Worm (Caenorhabditis elegans): ENCODE results near the gene C18A11.2.

The C18A11.2 gene

DNA sequence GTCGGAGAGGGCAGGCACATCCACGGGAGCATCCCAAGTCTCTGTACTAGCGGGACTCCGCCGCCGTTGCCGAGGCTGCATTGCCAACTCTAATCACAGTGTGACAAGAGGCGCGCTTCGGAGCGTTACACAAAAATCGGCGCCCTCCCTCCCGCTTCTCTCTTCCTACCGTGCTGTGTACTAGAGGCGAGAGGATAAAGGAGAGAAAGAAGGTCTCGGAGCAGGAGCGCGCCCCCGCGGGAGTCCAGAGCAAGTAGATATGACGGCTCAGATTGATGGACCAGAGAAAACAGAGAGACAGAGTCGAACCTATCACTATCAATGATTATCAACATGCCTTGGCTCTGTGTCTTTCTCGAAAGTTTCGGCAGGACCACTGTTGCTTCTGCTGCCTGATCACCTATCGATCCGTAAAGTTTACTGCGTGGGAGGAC lies 14.3 kb upstream of the C18A11.2 start:
- TF ChIP-seq unc-30 (tag; optimal IDR thresholded peaks at IDR 0.05): no peak
- TF ChIP-seq lin-15B (tag; optimal IDR thresholded peaks at IDR 0.05): no peak
- peak; percentile 39 for TF ChIP-seq pag-3 (tag; optimal IDR thresholded peaks at IDR 0.05; ENCODE audit: borderline replicate concordance, insufficient read depth)
- no peak for TF ChIP-seq fos-1 (tag; optimal IDR thresholded peaks at IDR 0.05)
- TF ChIP-seq hlh-17 (GFP tag; optimal IDR thresholded peaks at IDR 0.05; ENCODE audit: borderline replicate concordance): no peak
- no peak for TF ChIP-seq lin-35 (GFP tag; optimal IDR thresholded peaks at IDR 0.05)
- TF ChIP-seq lin-14 (GFP tag; optimal IDR thresholded peaks at IDR 0.05): peak; percentile 78
- TF ChIP-seq ama-1 (optimal IDR thresholded peaks at IDR 0.05): no peak
- TF ChIP-seq vab-15 (tag; optimal IDR thresholded peaks at IDR 0.05): no peak
- no peak for TF ChIP-seq nhr-77 (tag; optimal IDR thresholded peaks at IDR 0.05)
- peak in 1 of 2 experiments; percentile 41 for TF ChIP-seq lsy-2 (tag; optimal IDR thresholded peaks at IDR 0.05)
- no peak for TF ChIP-seq mep-1 (tag; optimal IDR thresholded peaks at IDR 0.05)
- TF ChIP-seq lin-13 (GFP tag; optimal IDR thresholded peaks at IDR 0.05): no peak
- no peak for TF ChIP-seq fkh-8 (tag; optimal IDR thresholded peaks at IDR 0.05)
- no peak for TF ChIP-seq fkh-4 (tag; optimal IDR thresholded peaks at IDR 0.05; ENCODE audit: borderline replicate concordance)
- no peak for TF ChIP-seq mdl-1 (tag; optimal IDR thresholded peaks at IDR 0.05)
- TF ChIP-seq nhr-90 (tag; optimal IDR thresholded peaks at IDR 0.05; ENCODE audit: poor library complexity): no peak
- TF ChIP-seq C34B4.2 (tag; optimal IDR thresholded peaks at IDR 0.05): no peak
- TF ChIP-seq sup-37 (GFP tag; optimal IDR thresholded peaks at IDR 0.05): no peak
- TF ChIP-seq unc-130 (tag; optimal IDR thresholded peaks at IDR 0.05): peak; percentile 43
- no peak for TF ChIP-seq mab-9 (GFP tag; IDR thresholded peaks at IDR 0.05)
- no peak for TF ChIP-seq zag-1 (tag; optimal IDR thresholded peaks at IDR 0.05)
- no peak for TF ChIP-seq unc-98 (GFP tag; IDR thresholded peaks at IDR 0.05)
- no peak for TF ChIP-seq ceh-8 (GFP tag; optimal IDR thresholded peaks at IDR 0.05)
- peak; percentile 11 for TF ChIP-seq nhr-47 (tag; optimal IDR thresholded peaks at IDR 0.05)
- no peak for TF ChIP-seq egl-27 (tag; optimal IDR thresholded peaks at IDR 0.05)
- TF ChIP-seq hlh-4 (tag; optimal IDR thresholded peaks at IDR 0.05): no peak
- no peak for TF ChIP-seq ceh-82 (tag; optimal IDR thresholded peaks at IDR 0.05)
- no peak for TF ChIP-seq ceh-63 (GFP tag; optimal IDR thresholded peaks at IDR 0.05)
- no peak for TF ChIP-seq jun-1 (tag; optimal IDR thresholded peaks at IDR 0.05)
- TF ChIP-seq nhr-84 (tag; optimal IDR thresholded peaks at IDR 0.05): no peak
- peak; percentile 36 for TF ChIP-seq nhr-20 (tag; optimal IDR thresholded peaks at IDR 0.05)
- no peak for TF ChIP-seq efl-1 (optimal IDR thresholded peaks at IDR 0.05)
- no peak for TF ChIP-seq efl-1 (GFP tag; optimal IDR thresholded peaks at IDR 0.05 in 1 of 2)
- no peak for TF ChIP-seq nhr-28 (tag; optimal IDR thresholded peaks at IDR 0.05)
- TF ChIP-seq dpl-1 (GFP tag; optimal IDR thresholded peaks at IDR 0.05): no peak
- TF ChIP-seq nhr-71 (tag; optimal IDR thresholded peaks at IDR 0.05): peak; percentile 79
- TF ChIP-seq snu-23 (GFP tag; optimal IDR thresholded peaks at IDR 0.05): peak; percentile 38
- TF ChIP-seq aha-1 (tag; optimal IDR thresholded peaks at IDR 0.05): no peak
- no peak for TF ChIP-seq C16A3.4 (tag; optimal IDR thresholded peaks at IDR 0.05)
- no peak for TF ChIP-seq ets-5 (GFP tag; IDR thresholded peaks at IDR 0.05)
- no peak for TF ChIP-seq nhr-76 (tag; optimal IDR thresholded peaks at IDR 0.05)
- TF ChIP-seq tbx-2 (tag; optimal IDR thresholded peaks at IDR 0.05): peak; percentile 18
- no peak for TF ChIP-seq lir-3 (tag; optimal IDR thresholded peaks at IDR 0.05; ENCODE audit: poor library complexity)
- TF ChIP-seq efl-3 (GFP tag; optimal IDR thresholded peaks at IDR 0.05): no peak
- TF ChIP-seq nhr-19 (GFP tag; conservative IDR thresholded peaks at IDR 0.05): peak; percentile 58
- TF ChIP-seq swsn-7 (tag; optimal IDR thresholded peaks at IDR 0.05): peak; percentile 30
- no peak for TF ChIP-seq skn-1 (tag; optimal IDR thresholded peaks at IDR 0.05)
- no peak for TF ChIP-seq unc-86 (tag; optimal IDR thresholded peaks at IDR 0.05)
- TF ChIP-seq hpl-2 (GFP tag; optimal IDR thresholded peaks at IDR 0.05): no peak
- peak; percentile 52 for TF ChIP-seq rnt-1 (tag; optimal IDR thresholded peaks at IDR 0.05)
- TF ChIP-seq Y116A8C.19 (tag; optimal IDR thresholded peaks at IDR 0.05; ENCODE audit: borderline replicate concordance): no peak
- TF ChIP-seq ceh-88 (GFP tag; IDR thresholded peaks at IDR 0.05): no peak
- no peak for TF ChIP-seq blmp-1 (tag; optimal IDR thresholded peaks at IDR 0.05)

Measured in whole organism, L1 larva.